Fruit fly (Drosophila melanogaster) whole organism, embryonic: ENCODE data around the gene Ir25a.

Experiments
- Atf-2 ChIP-seq: fragments of 200-800 bp; sonication (Bioruptor generic); optimal IDR thresholded peaks from 2 replicates; lab custom pipeline; 2016; ENCODE audit warnings: missing biosample characterization, missing genetic modification characterization
- Blimp-1 ChIP-seq: fragments of 200-800 bp; sonication (Bioruptor generic); optimal IDR thresholded peaks from 3 replicates; lab custom pipeline; 2018; ENCODE audit warnings: missing biosample characterization, missing genetic modification characterization, mild to moderate bottlenecking, moderate library complexity, missing genetic modification reagents
- BtbVII ChIP-seq: fragments of 200-800 bp; sonication (Bioruptor generic); optimal IDR thresholded peaks from 3 replicates; lab custom pipeline; 2017; ENCODE audit warnings: missing biosample characterization, mild to moderate bottlenecking, missing genetic modification characterization
- CG10543 ChIP-seq: fragments of 200-800 bp; sonication (Bioruptor generic); optimal IDR thresholded peaks from 3 replicates; lab custom pipeline; 2017; ENCODE audit warnings: missing biosample characterization, mild to moderate bottlenecking, missing genetic modification characterization, moderate library complexity
- CG11247 ChIP-seq: fragments of 200-800 bp; sonication (Bioruptor generic); IDR thresholded peaks from 2 replicates; pipeline ENCODE4 v1.3.6; 2022; ENCODE audit warnings: missing biosample characterization, missing genetic modification characterization
- CG12659 ChIP-seq: fragments of 200-800 bp; sonication (Bioruptor generic); optimal IDR thresholded peaks from 3 replicates; lab custom pipeline; 2017; ENCODE audit warnings: mild to moderate bottlenecking, missing biosample characterization, missing genetic modification reagents, missing genetic modification characterization
- CG12942 ChIP-seq: fragments of 200-800 bp; sonication (Bioruptor generic); optimal IDR thresholded peaks from 3 replicates; lab custom pipeline; 2016; ENCODE audit warnings: missing biosample characterization, missing genetic modification characterization
- CG13287 ChIP-seq: fragments of 200-800 bp; sonication (Bioruptor generic); IDR thresholded peaks from 2 replicates; pipeline ENCODE4 v1.3.6; 2022; ENCODE audit warnings: missing biosample characterization, missing genetic modification characterization; ENCODE audit not compliant: partially characterized antibody
- CG13894 ChIP-seq: fragments of 200-800 bp; sonication (Bioruptor generic); optimal IDR thresholded peaks from 3 replicates; lab custom pipeline; 2018; ENCODE audit warnings: missing biosample characterization, mild to moderate bottlenecking, missing genetic modification characterization, moderate library complexity
- CG14050 ChIP-seq: fragments of 200-800 bp; sonication (Bioruptor generic); IDR thresholded peaks from 3 replicates; pipeline ENCODE4 v1.3.6; 2022; ENCODE audit warnings: missing biosample characterization, missing genetic modification characterization
- CG17829 ChIP-seq: fragments of 200-800 bp; optimal IDR thresholded peaks from 2 replicates; lab custom pipeline; 2019; ENCODE audit warnings: missing biosample characterization, mild to moderate bottlenecking, missing genetic modification characterization, moderate library complexity
- CG31388 ChIP-seq: fragments of 200-800 bp; sonication (Bioruptor generic); optimal IDR thresholded peaks from 2 replicates; lab custom pipeline; 2016; ENCODE audit warnings: missing biosample characterization, missing genetic modification characterization
- CG34376 ChIP-seq: fragments of 200-800 bp; sonication (Bioruptor generic); optimal IDR thresholded peaks from 2 replicates; lab custom pipeline; 2018; ENCODE audit warnings: missing biosample characterization, mild to moderate bottlenecking, missing genetic modification characterization
- CG3726 ChIP-seq: fragments of 200-800 bp; sonication (Bioruptor generic); IDR thresholded peaks from 3 replicates; pipeline ENCODE4, ENCODE4 v1.3.6; 2022; ENCODE audit warnings: missing biosample characterization, missing genetic modification characterization
- CG4360 ChIP-seq: fragments of 200-800 bp; sonication (Bioruptor generic); IDR thresholded peaks from 2 replicates; pipeline ENCODE4 v1.3.6; 2022; ENCODE audit warnings: missing biosample characterization, missing genetic modification characterization
- CG5953 ChIP-seq: fragments of 200-800 bp; sonication (Bioruptor generic); IDR thresholded peaks from 2 replicates; pipeline ENCODE4 v1.3.6; 2022; ENCODE audit warnings: missing biosample characterization, missing genetic modification characterization
- CG6683 ChIP-seq: fragments of 200-800 bp; sonication (Bioruptor generic); optimal IDR thresholded peaks from 2 replicates; lab custom pipeline; 2017; ENCODE audit warnings: missing biosample characterization, mild to moderate bottlenecking, missing genetic modification characterization, missing genetic modification reagents
- CG7987 ChIP-seq: fragments of 200-800 bp; sonication (Bioruptor generic); optimal IDR thresholded peaks from 2 replicates; lab custom pipeline; 2018; ENCODE audit warnings: missing biosample characterization, mild to moderate bottlenecking, missing genetic modification characterization, moderate library complexity
- Dip3 ChIP-seq: fragments of 200-800 bp; sonication (Bioruptor generic); optimal IDR thresholded peaks from 3 replicates; lab custom pipeline; 2016; ENCODE audit warnings: missing biosample characterization, missing genetic modification characterization
- Elba2 ChIP-seq: fragments of 200-800 bp; sonication (Bioruptor generic); optimal IDR thresholded peaks from 3 replicates; lab custom pipeline; 2016; ENCODE audit warnings: missing biosample characterization, missing genetic modification characterization
- MTF-1 ChIP-seq: fragments of 200-800 bp; sonication (Bioruptor generic); optimal IDR thresholded peaks from 2 replicates; lab custom pipeline; 2018; ENCODE audit warnings: missing biosample characterization, mild to moderate bottlenecking, missing genetic modification characterization, borderline replicate concordance
- Max ChIP-seq: fragments of 200-800 bp; sonication (Bioruptor generic); optimal IDR thresholded peaks from 2 replicates; lab custom pipeline; 2016; ENCODE audit warnings: missing biosample characterization, mild to moderate bottlenecking, missing genetic modification characterization
- Mrtf ChIP-seq: fragments of 200-800 bp; sonication (Bioruptor generic); IDR thresholded peaks from 3 replicates; pipeline ENCODE4 v1.3.6; 2022; ENCODE audit warnings: missing biosample characterization, missing genetic modification characterization
- NC2α ChIP-seq: fragments of 200-800 bp; sonication (Bioruptor generic); optimal IDR thresholded peaks from 2 replicates; lab custom pipeline; 2016; ENCODE audit warnings: missing biosample characterization, missing genetic modification characterization
- NC2β ChIP-seq: fragments of 200-800 bp; sonication (Bioruptor generic); optimal IDR thresholded peaks from 2 replicates; lab custom pipeline; 2016; ENCODE audit warnings: missing biosample characterization, missing genetic modification characterization
- Six4 ChIP-seq: fragments of 200-800 bp; sonication (Bioruptor generic); optimal IDR thresholded peaks from 2 replicates; lab custom pipeline; 2016; ENCODE audit warnings: missing biosample characterization, missing genetic modification characterization
- Sry-β ChIP-seq: fragments of 200-800 bp; sonication (Bioruptor generic); optimal IDR thresholded peaks from 2 replicates; lab custom pipeline; 2018; ENCODE audit warnings: missing biosample characterization, mild to moderate bottlenecking, missing genetic modification characterization, moderate library complexity
- Stat92E ChIP-seq, 3 experiments: fragments of >200 bp in 2 of 3; fragments of 200-800 bp in 1 of 3; sonication (Bioruptor generic) in 1 of 3; optimal IDR thresholded peaks; 2 replicates each; lab custom pipeline; 2017 to 2019; ENCODE audit warnings: missing biosample characterization in 3 of 3, missing genetic modification characterization in 3 of 3, mild to moderate bottlenecking in 1 of 3, moderate library complexity in 1 of 3
- Taf1 ChIP-seq: fragments of 200-800 bp; sonication (Bioruptor generic); IDR thresholded peaks from 2 replicates; pipeline ENCODE4 v1.3.6; 2022; ENCODE audit warnings: missing biosample characterization, missing genetic modification characterization
- Tbp ChIP-seq: fragments of >200 bp; optimal IDR thresholded peaks from 2 replicates; lab custom pipeline; 2018; ENCODE audit warnings: missing biosample characterization, missing genetic modification characterization
- Trl ChIP-seq, 3 experiments: fragments of >200 bp in 2 of 3; fragments of 200-800 bp in 1 of 3; sonication (Bioruptor generic) in 1 of 3; optimal IDR thresholded peaks; 2 replicates in 1 of 3; 3 replicates in 2 of 3; lab custom pipeline; 2016 to 2017; ENCODE audit warnings: missing biosample characterization in 1 of 3, missing genetic modification characterization in 1 of 3
- abd-A ChIP-seq: fragments of 200-800 bp; sonication (Bioruptor generic); optimal IDR thresholded peaks from 3 replicates; lab custom pipeline; 2019; ENCODE audit warnings: missing biosample characterization, mild to moderate bottlenecking, missing genetic modification characterization, moderate library complexity
- al ChIP-seq: fragments of 200-800 bp; sonication (Bioruptor generic); IDR thresholded peaks from 2 replicates; pipeline ENCODE4 v1.3.6; 2022; ENCODE audit warnings: missing biosample characterization, missing genetic modification characterization
- cas ChIP-seq: fragments of 200-800 bp; sonication (Bioruptor generic); IDR thresholded peaks from 2 replicates; pipeline ENCODE4 v1.3.6; 2022; ENCODE audit warnings: missing biosample characterization, missing genetic modification characterization
- cato ChIP-seq: fragments of 200-800 bp; sonication (Bioruptor generic); optimal IDR thresholded peaks from 2 replicates; lab custom pipeline; 2016; ENCODE audit warnings: missing biosample characterization, missing genetic modification characterization, borderline replicate concordance
- chif ChIP-seq, 2 experiments: fragments of 200-800 bp; sonication (Bioruptor generic); optimal IDR thresholded peaks; 3 replicates each; lab custom pipeline; 2016; ENCODE audit warnings: missing biosample characterization in 2 of 2, missing genetic modification characterization in 2 of 2
- gfzf ChIP-seq: fragments of 200-800 bp; sonication (Bioruptor generic); optimal IDR thresholded peaks from 2 replicates; lab custom pipeline; 2016; ENCODE audit warnings: missing biosample characterization, mild to moderate bottlenecking, missing genetic modification characterization, moderate library complexity
- grn ChIP-seq: fragments of 200-800 bp; sonication (Bioruptor generic); optimal IDR thresholded peaks from 3 replicates; lab custom pipeline; 2017; ENCODE audit warnings: missing biosample characterization, missing genetic modification characterization
- knrl ChIP-seq: fragments of 200-800 bp; sonication (Bioruptor generic); IDR thresholded peaks from 3 replicates; pipeline ENCODE4 v1.3.6; 2022; ENCODE audit warnings: missing biosample characterization, missing genetic modification characterization; ENCODE audit not compliant: partially characterized antibody
- odd ChIP-seq: fragments of 200-800 bp; sonication (Bioruptor generic); optimal IDR thresholded peaks from 2 replicates; lab custom pipeline; 2017; ENCODE audit warnings: missing biosample characterization, mild to moderate bottlenecking, missing genetic modification characterization
- otp ChIP-seq: fragments of 200-800 bp; sonication (Bioruptor generic); IDR thresholded peaks from 3 replicates; pipeline ENCODE4, ENCODE4 v1.3.6; 2022; ENCODE audit warnings: missing biosample characterization, missing genetic modification characterization
- pfk ChIP-seq: fragments of 200-800 bp; sonication (Bioruptor generic); optimal IDR thresholded peaks from 2 replicates; lab custom pipeline; 2018; ENCODE audit warnings: missing biosample characterization, mild to moderate bottlenecking, missing genetic modification characterization, moderate library complexity
- run ChIP-seq: fragments of 200-800 bp; sonication (Bioruptor generic); optimal IDR thresholded peaks from 3 replicates; lab custom pipeline; 2018; ENCODE audit warnings: missing biosample characterization, mild to moderate bottlenecking, missing genetic modification characterization
- sens-2 ChIP-seq: fragments of 200-800 bp; sonication (Bioruptor generic); IDR thresholded peaks from 2 replicates; pipeline ENCODE4 v1.3.6; 2022; ENCODE audit warnings: missing biosample characterization, missing genetic modification characterization
- slou ChIP-seq: fragments of 200-800 bp; sonication (Bioruptor generic); optimal IDR thresholded peaks from 3 replicates; lab custom pipeline; 2016; ENCODE audit warnings: missing biosample characterization, missing genetic modification characterization
- sug ChIP-seq: fragments of 200-800 bp; optimal IDR thresholded peaks from 2 replicates; lab custom pipeline; 2019; ENCODE audit warnings: missing biosample characterization, mild to moderate bottlenecking, missing genetic modification characterization, moderate library complexity
- tin ChIP-seq: fragments of 200-800 bp; sonication (Bioruptor generic); optimal IDR thresholded peaks from 3 replicates; lab custom pipeline; 2016; ENCODE audit warnings: missing biosample characterization, missing genetic modification characterization
- vvl ChIP-seq: fragments of 200-800 bp; sonication (Bioruptor generic); IDR thresholded peaks from 2 replicates; pipeline ENCODE4 v1.3.6; 2022; ENCODE audit warnings: missing biosample characterization, missing genetic modification characterization
- wdn ChIP-seq: fragments of 200-800 bp; sonication (Bioruptor generic); IDR thresholded peaks from 2 replicates; pipeline ENCODE4 v1.3.6; 2022; ENCODE audit warnings: missing biosample characterization, missing genetic modification characterization

Ir25a gene

dm6 chr2L:4810697-4811490 is 24.2 kb downstream of the Ir25a start (continued):
- no peak for TF ChIP-seq MTF-1 (GFP tag; lab: Kevin White, UChicago)
- peak; percentile 58 for TF ChIP-seq tin
- TF ChIP-seq Mrtf (GFP tag; lab: Robert Waterston, UW): peak; percentile 28; the same call in 1 of the 3 replicates
- TF ChIP-seq run (tag; lab: Kevin White, UChicago): no peak
- TF ChIP-seq Taf1 (GFP tag; lab: Robert Waterston, UW): no peak
- TF ChIP-seq CG5953 (GFP tag; lab: Robert Waterston, UW): no peak
- TF ChIP-seq cas: no peak
- no peak for TF ChIP-seq CG13894 (tag; lab: Kevin White, UChicago)
- no peak for TF ChIP-seq Elba2 (GFP tag; lab: Kevin White, UChicago)
- no peak for TF ChIP-seq pfk (GFP tag; lab: Kevin White, UChicago)
- TF ChIP-seq abd-A (tag; lab: Kevin White, UChicago): no peak
- no peak for TF ChIP-seq Sry-β (GFP tag; lab: Kevin White, UChicago)
- no peak for TF ChIP-seq Trl (optimal IDR thresholded peaks at IDR 0.05; lab: Kevin White, UChicago)
- peak; percentile 19 for TF ChIP-seq Trl (GFP tag; optimal IDR thresholded peaks at IDR 0.05; lab: Kevin White, UChicago)
- no peak for TF ChIP-seq sens-2
- TF ChIP-seq Stat92E (GFP tag; optimal IDR thresholded peaks at IDR 0.05; lab: Kevin White, UChicago): no peak
- TF ChIP-seq CG11247: 0 out of 2 replicates have a peak, but pooled peaks have one; percentile 16
- TF ChIP-seq Blimp-1 (GFP tag; lab: Kevin White, UChicago): peak; percentile 7
- TF ChIP-seq CG12942 (GFP tag; lab: Kevin White, UChicago): peak; percentile 40
- peak; percentile 73 for TF ChIP-seq odd (GFP tag; lab: Kevin White, UChicago)
- TF ChIP-seq grn (GFP tag; lab: Kevin White, UChicago): peak; percentile 60
- TF ChIP-seq Six4 (GFP tag; lab: Kevin White, UChicago): peak; percentile 61
- TF ChIP-seq gfzf (GFP tag; lab: Kevin White, UChicago): no peak
- TF ChIP-seq cato (GFP tag; lab: Kevin White, UChicago): no peak
- no peak for TF ChIP-seq otp
- peak; percentile 53 for TF ChIP-seq CG10543 (GFP tag; lab: Kevin White, UChicago)
- TF ChIP-seq CG31388 (GFP tag; lab: Kevin White, UChicago): no peak
- no peak for TF ChIP-seq CG13287 (GFP tag; lab: Robert Waterston, UW)
- no peak for TF ChIP-seq NC2β
- TF ChIP-seq al (GFP tag; lab: Robert Waterston, UW): no peak
- no peak for TF ChIP-seq CG6683 (GFP tag; lab: Kevin White, UChicago)
- TF ChIP-seq CG12659: peak; percentile 79
- no peak for TF ChIP-seq Tbp (GFP tag; lab: Kevin White, UChicago)
- TF ChIP-seq slou (GFP tag; lab: Kevin White, UChicago): peak; percentile 57
- TF ChIP-seq wdn (GFP tag; lab: Robert Waterston, UW): no peak
- TF ChIP-seq Max (GFP tag; lab: Kevin White, UChicago): peak; percentile 76
- peak; percentile 67 for TF ChIP-seq vvl (GFP tag; lab: Robert Waterston, UW)
- TF ChIP-seq chif (GFP tag; optimal IDR thresholded peaks at IDR 0.05; lab: Kevin White, UChicago): peak in 1 of 2 experiments; percentile 64
- TF ChIP-seq CG17829 (tag; lab: Kevin White, UChicago): peak; percentile 35
- peak; percentile 69 for TF ChIP-seq BtbVII (GFP tag; lab: Kevin White, UChicago)
- no peak for TF ChIP-seq CG34376 (GFP tag; lab: Kevin White, UChicago)
- TF ChIP-seq CG7987 (GFP tag; lab: Kevin White, UChicago): no peak
- peak; percentile 19 for TF ChIP-seq Dip3 (GFP tag; lab: Kevin White, UChicago)
- TF ChIP-seq CG3726 (GFP tag; lab: Robert Waterston, UW): no peak
- no peak for TF ChIP-seq knrl (GFP tag; lab: Robert Waterston, UW)
- no peak for TF ChIP-seq CG4360 (GFP tag; lab: Robert Waterston, UW)
- TF ChIP-seq CG14050 (GFP tag; lab: Robert Waterston, UW): peak; percentile 16; the same call in 1 of the 3 replicates
- peak; percentile 30 for TF ChIP-seq sug (tag; lab: Kevin White, UChicago)
- TF ChIP-seq Atf-2: peak; percentile 2
- no peak for TF ChIP-seq NC2α (GFP tag; lab: Kevin White, UChicago)
